Worm (Caenorhabditis elegans) whole organism, L4 larva: ENCODE results near the gene F29B9.1.

Source experiments
- D1046.2 ChIP-seq: fragments of 200-800 bp; sonication (Bioruptor generic); IDR thresholded peaks from 2 replicates; pipeline ENCODE4 v1.3.6; 2022; ENCODE audit warnings: missing genetic modification characterization, missing compliant biosample characterization
- F37D6.2 ChIP-seq: sonication (generic microtip); optimal IDR thresholded peaks from 2 replicates; lab custom pipeline; 2016; ENCODE audit warnings: mild to moderate bottlenecking, missing genetic modification characterization, missing compliant biosample characterization
- F44E2.7 ChIP-seq: fragments of 200-800 bp; sonication (Bioruptor generic); IDR thresholded peaks from 2 replicates; pipeline ENCODE4 v2.1.2; 2022; ENCODE audit warnings: missing genetic modification characterization, missing compliant biosample characterization
- F49E8.2 ChIP-seq: sonication (generic microtip); optimal IDR thresholded peaks from 2 replicates; lab custom pipeline; 2016; ENCODE audit warnings: missing compliant biosample characterization, mild to moderate bottlenecking, missing genetic modification characterization, borderline replicate concordance
- T20F7.1 ChIP-seq: fragments of 200-800 bp; sonication (Bioruptor generic); optimal IDR thresholded peaks from 2 replicates; lab custom pipeline; 2018; ENCODE audit warnings: mild to moderate bottlenecking, missing genetic modification characterization, missing compliant biosample characterization
- Y5F2A.4 ChIP-seq: fragments of 200-800 bp; sonication (Bioruptor generic); optimal IDR thresholded peaks from 2 replicates; lab custom pipeline; 2018; ENCODE audit warnings: mild to moderate bottlenecking, missing genetic modification characterization, missing compliant biosample characterization
- ZK337.2 ChIP-seq: fragments of 200-800 bp; sonication (Bioruptor generic); IDR thresholded peaks from 2 replicates; pipeline ENCODE4 v1.3.6; 2022; ENCODE audit warnings: missing genetic modification reagents, missing genetic modification characterization, missing compliant biosample characterization
- aha-1 ChIP-seq: fragments of 150-350 bp; peaks from one replicate; lab custom pipeline; 2014; ENCODE audit warnings: missing biosample characterization, missing genetic modification characterization
- attf-4 ChIP-seq: sonication (generic microtip); optimal IDR thresholded peaks from 3 replicates; lab custom pipeline; 2017; ENCODE audit warnings: missing biosample characterization, missing genetic modification characterization
- ceh-20 ChIP-seq: fragments of 200-800 bp; sonication (Bioruptor generic); IDR thresholded peaks from 2 replicates; pipeline ENCODE4 v1.3.6; 2022; ENCODE audit warnings: missing genetic modification reagents, missing genetic modification characterization, missing compliant biosample characterization
- ceh-32 ChIP-seq: sonication (generic microtip); optimal IDR thresholded peaks from 2 replicates; lab custom pipeline; 2016; ENCODE audit warnings: mild to moderate bottlenecking, missing genetic modification characterization, missing compliant biosample characterization; ENCODE audit not compliant: poor library complexity
- ceh-62 ChIP-seq: sonication (generic microtip); optimal IDR thresholded peaks from 2 replicates; lab custom pipeline; 2017; ENCODE audit warnings: missing biosample characterization, missing genetic modification characterization
- ctbp-1 ChIP-seq: fragments of 200-800 bp; sonication (Bioruptor generic); IDR thresholded peaks from 2 replicates; pipeline ENCODE4 v1.3.6; 2022; ENCODE audit warnings: missing genetic modification reagents, missing genetic modification characterization, missing compliant biosample characterization
- egl-43 ChIP-seq: fragments of 200-800 bp; sonication (Bioruptor generic); IDR thresholded peaks from 2 replicates; pipeline ENCODE4 v1.3.6; 2022; ENCODE audit warnings: missing genetic modification reagents, missing genetic modification characterization, missing compliant biosample characterization
- fkh-10 ChIP-seq: fragments of 150-350 bp; optimal IDR thresholded peaks from 2 replicates; lab custom pipeline; 2014; ENCODE audit warnings: missing biosample characterization, missing genetic modification reagents, missing genetic modification characterization
- hif-1 ChIP-seq, 2 experiments: sonication (generic microtip); optimal IDR thresholded peaks; 2 replicates each; lab custom pipeline; 2016 to 2017; ENCODE audit warnings: missing compliant biosample characterization in 2 of 2, missing genetic modification characterization in 2 of 2, missing genetic modification reagents in 2 of 2, missing genotype in 2 of 2, mild to moderate bottlenecking in 1 of 2
- jun-1 ChIP-seq: fragments of 150-350 bp; optimal IDR thresholded peaks from 2 replicates; lab custom pipeline; 2014; ENCODE audit warnings: missing biosample characterization, missing genetic modification reagents, missing genetic modification characterization
- lim-7 ChIP-seq: fragments of 200-800 bp; sonication (Bioruptor generic); IDR thresholded peaks from 2 replicates; pipeline ENCODE4 v1.3.6; 2022; ENCODE audit warnings: missing genetic modification characterization, missing compliant biosample characterization
- lin-1 ChIP-seq: fragments of 200-800 bp; sonication (Bioruptor generic); IDR thresholded peaks from 2 replicates; pipeline ENCODE4 v1.3.6; 2022; ENCODE audit warnings: missing genetic modification reagents, missing genetic modification characterization, missing compliant biosample characterization
- lin-29 ChIP-seq: fragments of 200-800 bp; sonication (Bioruptor generic); IDR thresholded peaks from 2 replicates; pipeline ENCODE4 v1.3.6; 2022; ENCODE audit warnings: missing genetic modification reagents, missing genetic modification characterization, missing compliant biosample characterization
- lin-38 ChIP-seq: fragments of 200-800 bp; sonication (Bioruptor generic); IDR thresholded peaks from 2 replicates; pipeline ENCODE4 v1.3.6; 2022; ENCODE audit warnings: missing genetic modification reagents, missing genetic modification characterization, missing compliant biosample characterization
- lsy-2 ChIP-seq, 2 experiments: fragments of 150-350 bp in 1 of 2; sonication (generic microtip) in 1 of 2; optimal IDR thresholded peaks; 2 replicates each; lab custom pipeline; 2014 to 2017; ENCODE audit warnings: missing biosample characterization in 2 of 2, missing genetic modification characterization in 2 of 2
- mdl-1 ChIP-seq, 2 experiments: fragments of 150-350 bp in 1 of 2; sonication (generic microtip) in 1 of 2; optimal IDR thresholded peaks; 2 replicates each; lab custom pipeline; 2014 to 2017; ENCODE audit warnings: missing biosample characterization in 2 of 2, missing genetic modification characterization in 2 of 2
- mdt-29 ChIP-seq: fragments of 200-800 bp; sonication (Bioruptor generic); IDR thresholded peaks from 2 replicates; pipeline ENCODE4 v1.3.6; 2022; ENCODE audit warnings: missing genetic modification reagents, missing genetic modification characterization, missing compliant biosample characterization
- mes-2 ChIP-seq: sonication (generic microtip); optimal IDR thresholded peaks from 2 replicates; lab custom pipeline; 2016; ENCODE audit warnings: missing genotype, mild to moderate bottlenecking, missing genetic modification characterization, missing compliant biosample characterization; ENCODE audit not compliant: poor library complexity, severe bottlenecking
- mxl-2 ChIP-seq: fragments of 200-800 bp; sonication (Bioruptor generic); conservative IDR thresholded peaks from 2 replicates; pipeline ENCODE4 v1.3.6; 2022; ENCODE audit warnings: missing genetic modification reagents, missing genetic modification characterization, missing compliant biosample characterization
- nhr-102 ChIP-seq: sonication (generic microtip); optimal IDR thresholded peaks from 2 replicates; lab custom pipeline; 2016; ENCODE audit warnings: mild to moderate bottlenecking, missing genetic modification characterization, moderate library complexity, missing compliant biosample characterization
- nhr-28 ChIP-seq: fragments of 150-350 bp; optimal IDR thresholded peaks from 2 replicates; lab custom pipeline; 2014; ENCODE audit warnings: missing biosample characterization, missing genetic modification characterization
- nhr-48 ChIP-seq: sonication (generic microtip); optimal IDR thresholded peaks from 2 replicates; lab custom pipeline; 2016; ENCODE audit warnings: mild to moderate bottlenecking, missing genetic modification characterization, missing compliant biosample characterization
- pha-4 ChIP-seq, 2 experiments: fragments of 150-350 bp in 1 of 2; fragments of 200-800 bp in 1 of 2; sonication (Bioruptor generic) in 1 of 2; IDR thresholded peaks in 1 of 2; optimal IDR thresholded peaks in 1 of 2; 2 replicates each; pipeline versions ENCODE4 v1.3.6 to Lab custom; 2014 to 2022; ENCODE audit warnings: missing genetic modification characterization in 2 of 2, missing genetic modification reagents in 2 of 2, missing biosample characterization in 1 of 2, missing compliant biosample characterization in 1 of 2
- php-3 ChIP-seq: fragments of 200-800 bp; sonication (Bioruptor generic); IDR thresholded peaks from 2 replicates; pipeline ENCODE4 v1.3.6; 2022; ENCODE audit warnings: missing genetic modification reagents, missing genetic modification characterization, missing compliant biosample characterization
- pqm-1 ChIP-seq: sonication (generic microtip); optimal IDR thresholded peaks from 2 replicates; lab custom pipeline; 2017; ENCODE audit warnings: missing biosample characterization, missing genetic modification characterization
- rbr-2 ChIP-seq: sonication (generic microtip); optimal IDR thresholded peaks from 2 replicates; lab custom pipeline; 2016; ENCODE audit warnings: missing genotype, missing genetic modification characterization, missing compliant biosample characterization
- saeg-2 ChIP-seq: fragments of 200-800 bp; sonication (Bioruptor generic); IDR thresholded peaks from 2 replicates; pipeline ENCODE4 v1.3.6; 2022; ENCODE audit warnings: missing genetic modification reagents, missing genetic modification characterization, missing compliant biosample characterization
- set-16 ChIP-seq: fragments of 200-800 bp; sonication (Bioruptor generic); IDR thresholded peaks from 2 replicates; pipeline ENCODE4 v1.3.6; 2022; ENCODE audit warnings: missing genetic modification reagents, missing genetic modification characterization, missing compliant biosample characterization
- snpc-4 ChIP-seq: fragments of 150-350 bp; optimal IDR thresholded peaks from 2 replicates; lab custom pipeline; 2014; ENCODE audit warnings: missing biosample characterization, missing genetic modification characterization
- tra-1 ChIP-seq: fragments of 200-800 bp; sonication (Bioruptor generic); IDR thresholded peaks from 2 replicates; pipeline ENCODE4 v1.3.6; 2022; ENCODE audit warnings: missing genetic modification reagents, missing genetic modification characterization, missing compliant biosample characterization
- unc-130 ChIP-seq: sonication (generic microtip); optimal IDR thresholded peaks from 2 replicates; lab custom pipeline; 2016; ENCODE audit warnings: missing genetic modification reagents, missing genetic modification characterization, missing compliant biosample characterization
- unc-62 ChIP-seq, 3 experiments: fragments of 150-350 bp in 1 of 3; sonication (generic microtip); optimal IDR thresholded peaks in 2 of 3; peaks in 1 of 3; 1 replicate in 1 of 3; 2 replicates in 2 of 3; lab custom pipeline; 2014 to 2017; ENCODE audit warnings: missing biosample characterization in 3 of 3, missing genetic modification characterization in 3 of 3, missing genetic modification reagents in 3 of 3, missing genotype in 1 of 3
- zfp-2 ChIP-seq: sonication (generic microtip); optimal IDR thresholded peaks from 2 replicates; lab custom pipeline; 2016; ENCODE audit warnings: mild to moderate bottlenecking, missing genetic modification characterization, missing compliant biosample characterization
- zfp-3 ChIP-seq: fragments of 200-800 bp; sonication (Bioruptor generic); conservative IDR thresholded peaks from 2 replicates; pipeline ENCODE4 v1.3.6; 2022; ENCODE audit warnings: missing genetic modification reagents, missing genetic modification characterization, missing compliant biosample characterization

The F29B9.1 gene

ce11 chrIV:4660151-4661041 is 4.8 kb upstream of the F29B9.1 start, which contains the start of the genes F29B9.11 and jmjd-1.2 (continued):
- peak; percentile 89 for TF ChIP-seq nhr-102 (tag; lab: Kevin White, UChicago)
- peak; percentile 67; the same call in 1 of the 2 replicates for TF ChIP-seq mdt-29 (GFP tag; lab: Robert Waterston, UW)
- TF ChIP-seq mdl-1 (tag; optimal IDR thresholded peaks at IDR 0.05; lab: Kevin White, UChicago) = peak in 1 of 2 experiments; percentile 70
- TF ChIP-seq lin-29 (GFP tag; lab: Robert Waterston, UW) = no peak
- peak in 1 of 2 experiments; percentile 88 for TF ChIP-seq unc-62 (GFP tag; optimal IDR thresholded peaks at IDR 0.05 in 1 of 2; lab: Kevin White, UChicago)
- no peak for TF ChIP-seq unc-62 (tag; optimal IDR thresholded peaks at IDR 0.05; lab: Kevin White, UChicago)
- TF ChIP-seq tra-1 (GFP tag; lab: Robert Waterston, UW) = peak; percentile 79; the same call in 1 of the 2 replicates
- no peak for TF ChIP-seq lim-7 (GFP tag; lab: Robert Waterston, UW)
- TF ChIP-seq mes-2 (tag; lab: Kevin White, UChicago) = peak; percentile 89
- TF ChIP-seq snpc-4 (tag; lab: Kevin White, UChicago) = no peak
- no peak for TF ChIP-seq mxl-2 (GFP tag; lab: Robert Waterston, UW)
- TF ChIP-seq zfp-2 = peak; percentile 91
- no peak for TF ChIP-seq pqm-1 (tag; lab: Kevin White, UChicago)
- no peak for TF ChIP-seq ceh-32 (tag; lab: Kevin White, UChicago)
- TF ChIP-seq attf-4 (tag; lab: Kevin White, UChicago) = no peak
- peak; percentile 87; the same call in 1 of the 2 replicates for TF ChIP-seq ceh-20 (GFP tag; lab: Robert Waterston, UW)
- TF ChIP-seq lin-38 (GFP tag; lab: Robert Waterston, UW) = peak; percentile 88
- no peak for TF ChIP-seq F44E2.7 (GFP tag; lab: Robert Waterston, UW)
- TF ChIP-seq ctbp-1 (GFP tag; lab: Robert Waterston, UW) = peak; percentile 48; the same call in 1 of the 2 replicates
- TF ChIP-seq F49E8.2 (tag; lab: Kevin White, UChicago) = peak; percentile 69
- peak; percentile 72; the same call in 1 of the 2 replicates for TF ChIP-seq D1046.2 (GFP tag; lab: Robert Waterston, UW)
- TF ChIP-seq hif-1 (tag; optimal IDR thresholded peaks at IDR 0.05; lab: Kevin White, UChicago) = peak; percentile 89 to 99
- peak; percentile 82 for TF ChIP-seq egl-43 (GFP tag; lab: Robert Waterston, UW)
- TF ChIP-seq ZK337.2 (GFP tag; lab: Robert Waterston, UW) = no peak; the same call in 1 of the 2 replicates
- peak; percentile 84 for TF ChIP-seq fkh-10
- peak; percentile 63; the same call in 1 of the 2 replicates for TF ChIP-seq set-16 (GFP tag; lab: Robert Waterston, UW)
- TF ChIP-seq lsy-2 (tag; optimal IDR thresholded peaks at IDR 0.05; lab: Kevin White, UChicago) = peak; percentile 88 to 93
- peak; percentile 99 for TF ChIP-seq aha-1
- no peak for TF ChIP-seq ceh-62 (tag; lab: Kevin White, UChicago)
- 0 out of 2 replicates have a peak, but pooled peaks have one; percentile 25 for TF ChIP-seq php-3 (GFP tag; lab: Robert Waterston, UW)
- TF ChIP-seq unc-130 = peak; percentile 96
- TF ChIP-seq pha-4 (GFP tag; IDR thresholded peaks at IDR 0.05; lab: Robert Waterston, UW) = peak; percentile 45; the same call in 1 of the 2 replicates
- no peak for TF ChIP-seq pha-4 (tag; optimal IDR thresholded peaks at IDR 0.05; lab: Kevin White, UChicago)
- TF ChIP-seq rbr-2 (tag; lab: Kevin White, UChicago) = peak; percentile 95
- peak; percentile 67 for TF ChIP-seq lin-1 (GFP tag; lab: Robert Waterston, UW)
- peak; percentile 82 for TF ChIP-seq F37D6.2
- no peak for TF ChIP-seq jun-1 (tag; lab: Kevin White, UChicago)
- peak; percentile 60 for TF ChIP-seq nhr-28 (tag; lab: Kevin White, UChicago)
- TF ChIP-seq zfp-3 (GFP tag; lab: Robert Waterston, UW) = peak; percentile 75; the same call in 1 of the 2 replicates
- TF ChIP-seq Y5F2A.4 (GFP tag; lab: Kevin White, UChicago) = no peak
- TF ChIP-seq saeg-2 (GFP tag; lab: Robert Waterston, UW) = peak; percentile 43; the same call in 1 of the 2 replicates
- no peak for TF ChIP-seq T20F7.1 (GFP tag; lab: Kevin White, UChicago)
- peak; percentile 74 for TF ChIP-seq nhr-48 (tag; lab: Kevin White, UChicago)
